Fruit fly (Drosophila melanogaster): Measurements from ENCODE around the gene Acsx4.

dm6 chr3R:19813217-19813616, 29.9 kb downstream of the Acsx4 start:
- TF ChIP-seq h (optimal IDR thresholded peaks at IDR 0.05) (no peak), psq (optimal IDR thresholded peaks at IDR 0.05) (no peak), Sin3A (optimal IDR thresholded peaks at IDR 0.05) (no peak), Myc (optimal IDR thresholded peaks at IDR 0.05) (no peak), ttk (optimal IDR thresholded peaks at IDR 0.05) (no peak)
